Worm (Caenorhabditis elegans) whole organism, young adult: ENCODE measurements around the gene C02H6.3.
A peak's percentile ranks its signal among the peaks of the same experiment; 100 is the strongest.

Experiments
- B0019.2 ChIP-seq: fragments of 200-800 bp; sonication (Bioruptor generic); conservative IDR thresholded peaks from 2 replicates; pipeline ENCODE4 v1.3.6; 2022; ENCODE audit warnings: missing genetic modification reagents, missing genetic modification characterization, missing compliant biosample characterization
- B0035.1 ChIP-seq: sonication (generic microtip); optimal IDR thresholded peaks from 2 replicates; lab custom pipeline; 2016; ENCODE audit warnings: missing genetic modification characterization, mild to moderate bottlenecking, missing compliant biosample characterization, missing genotype, missing genetic modification reagents
- B0336.3 ChIP-seq: fragments of 200-800 bp; sonication (Bioruptor generic); IDR thresholded peaks from 2 replicates; pipeline ENCODE4 v1.3.6; 2022; ENCODE audit warnings: missing genetic modification characterization, missing compliant biosample characterization
- C17E4.6 ChIP-seq: fragments of 200-800 bp; sonication (Bioruptor generic); IDR thresholded peaks from 2 replicates; pipeline ENCODE4 v1.3.6; 2022; ENCODE audit warnings: missing genetic modification reagents, missing genetic modification characterization, missing compliant biosample characterization
- F37B4.10 ChIP-seq: fragments of 200-800 bp; sonication (Bioruptor generic); IDR thresholded peaks from 2 replicates; pipeline ENCODE4 v1.3.6; 2022; ENCODE audit warnings: missing genetic modification characterization, missing compliant biosample characterization
- F49E8.2 ChIP-seq: sonication (generic microtip); optimal IDR thresholded peaks from 3 replicates; lab custom pipeline; 2017; ENCODE audit warnings: missing genetic modification characterization, mild to moderate bottlenecking, missing compliant biosample characterization, antibody characterized with exemption, moderate library complexity; ENCODE audit not compliant: insufficient read depth
- F55B11.4 ChIP-seq: sonication (generic microtip); optimal IDR thresholded peaks from 2 replicates; lab custom pipeline; 2016; ENCODE audit warnings: missing compliant biosample characterization, missing genetic modification characterization, borderline replicate concordance; ENCODE audit not compliant: insufficient read depth
- F57A8.1 ChIP-seq: fragments of 200-800 bp; sonication (Bioruptor generic); optimal IDR thresholded peaks from 2 replicates; lab custom pipeline; 2018; ENCODE audit warnings: mild to moderate bottlenecking, missing genetic modification characterization, moderate library complexity, missing compliant biosample characterization
- K11D2.4 ChIP-seq: fragments of 200-800 bp; sonication (Bioruptor generic); IDR thresholded peaks from 2 replicates; pipeline ENCODE4 v1.3.6; 2022; ENCODE audit warnings: missing genetic modification reagents, missing genetic modification characterization, missing compliant biosample characterization
- T07F8.4 ChIP-seq: sonication (generic microtip); optimal IDR thresholded peaks from 2 replicates; lab custom pipeline; 2016; ENCODE audit warnings: mild to moderate bottlenecking, missing genetic modification characterization, moderate library complexity, missing compliant biosample characterization
- ZK185.1 ChIP-seq: sonication (generic microtip); optimal IDR thresholded peaks from 2 replicates; lab custom pipeline; 2016; ENCODE audit warnings: mild to moderate bottlenecking, missing genetic modification characterization, missing compliant biosample characterization; ENCODE audit not compliant: poor library complexity, severe bottlenecking
- attf-3 ChIP-seq: fragments of 200-800 bp; sonication (Bioruptor generic); conservative IDR thresholded peaks from 2 replicates; pipeline ENCODE4 v1.3.6; 2022; ENCODE audit warnings: missing genetic modification reagents, missing genetic modification characterization, missing compliant biosample characterization
- attf-5 ChIP-seq: fragments of 200-800 bp; sonication (Bioruptor generic); optimal IDR thresholded peaks from 2 replicates; lab custom pipeline; 2018; ENCODE audit warnings: mild to moderate bottlenecking, missing genetic modification characterization, missing compliant biosample characterization
- ceh-100 ChIP-seq: fragments of 200-800 bp; sonication (Bioruptor generic); IDR thresholded peaks from 2 replicates; pipeline ENCODE4 v1.3.6; 2022; ENCODE audit warnings: missing genetic modification reagents, missing genetic modification characterization, missing compliant biosample characterization
- ceh-27 ChIP-seq: fragments of 200-800 bp; sonication (Bioruptor generic); optimal IDR thresholded peaks from 2 replicates; lab custom pipeline; 2018; ENCODE audit warnings: mild to moderate bottlenecking, missing genetic modification characterization, moderate library complexity, missing compliant biosample characterization
- efl-1 ChIP-seq: fragments of 150-350 bp; optimal IDR thresholded peaks from 2 replicates; lab custom pipeline; 2014; ENCODE audit warnings: missing biosample characterization, missing genetic modification reagents, missing genetic modification characterization
- egl-44 ChIP-seq: fragments of 200-800 bp; sonication (Bioruptor generic); IDR thresholded peaks from 2 replicates; pipeline ENCODE4 v1.3.6; 2022; ENCODE audit warnings: missing genetic modification reagents, missing genetic modification characterization, missing compliant biosample characterization
- egrh-3 ChIP-seq: fragments of 200-800 bp; sonication (Bioruptor generic); IDR thresholded peaks from 2 replicates; pipeline ENCODE4 v1.3.6; 2022; ENCODE audit warnings: missing genetic modification reagents, missing genetic modification characterization, missing compliant biosample characterization
- ekl-4 ChIP-seq: fragments of 200-800 bp; sonication (Bioruptor generic); IDR thresholded peaks from 2 replicates; pipeline ENCODE4 v1.3.6; 2022; ENCODE audit warnings: missing genetic modification reagents, missing genetic modification characterization, missing compliant biosample characterization
- hlh-26 ChIP-seq: fragments of 200-800 bp; sonication (Bioruptor generic); conservative IDR thresholded peaks from 2 replicates; pipeline ENCODE4 v1.3.6; 2022; ENCODE audit warnings: missing genetic modification reagents, missing genetic modification characterization, missing compliant biosample characterization
- hmg-1.2 ChIP-seq: fragments of 200-800 bp; sonication (Bioruptor generic); IDR thresholded peaks from 2 replicates; pipeline ENCODE4 v1.3.6; 2022; ENCODE audit warnings: missing genetic modification reagents, missing genetic modification characterization, missing compliant biosample characterization
- hmg-20 ChIP-seq: fragments of 200-800 bp; sonication (Bioruptor generic); IDR thresholded peaks from 2 replicates; pipeline ENCODE4 v1.3.6; 2022; ENCODE audit warnings: missing genetic modification reagents, missing genetic modification characterization, missing compliant biosample characterization
- hrde-1 ChIP-seq: sonication (generic microtip); optimal IDR thresholded peaks from 2 replicates; lab custom pipeline; 2016; ENCODE audit warnings: missing genetic modification characterization, mild to moderate bottlenecking, missing compliant biosample characterization, moderate library complexity, missing genotype, missing genetic modification reagents, borderline replicate concordance
- lin-54 ChIP-seq: fragments of 200-800 bp; sonication (Bioruptor generic); optimal IDR thresholded peaks from 2 replicates; lab custom pipeline; 2018; ENCODE audit warnings: mild to moderate bottlenecking, missing genetic modification characterization, missing compliant biosample characterization
- madf-3 ChIP-seq: fragments of 200-800 bp; sonication (Bioruptor generic); IDR thresholded peaks from 2 replicates; pipeline ENCODE4 v1.3.6; 2022; ENCODE audit warnings: missing genetic modification reagents, missing genetic modification characterization, missing compliant biosample characterization
- madf-6 ChIP-seq: fragments of 200-800 bp; sonication (Bioruptor generic); IDR thresholded peaks from 2 replicates; pipeline ENCODE4 v1.3.6; 2022; ENCODE audit warnings: missing genetic modification reagents, missing genetic modification characterization, missing compliant biosample characterization
- nhr-179 ChIP-seq: sonication (generic microtip); optimal IDR thresholded peaks from 2 replicates; lab custom pipeline; 2016; ENCODE audit warnings: mild to moderate bottlenecking, missing genetic modification characterization, missing compliant biosample characterization
- nhr-80 ChIP-seq: sonication (generic microtip); optimal IDR thresholded peaks from 2 replicates; lab custom pipeline; 2016; ENCODE audit warnings: missing genetic modification characterization, missing compliant biosample characterization
- nhr-90 ChIP-seq: sonication (generic microtip); optimal IDR thresholded peaks from 2 replicates; lab custom pipeline; 2016; ENCODE audit warnings: missing genotype, mild to moderate bottlenecking, missing genetic modification characterization, missing compliant biosample characterization
- pbrm-1 ChIP-seq: fragments of 200-800 bp; sonication (Bioruptor generic); IDR thresholded peaks from 2 replicates; pipeline ENCODE4 v1.3.6; 2022; ENCODE audit warnings: missing genetic modification reagents, missing genetic modification characterization, missing compliant biosample characterization
- rcor-1 ChIP-seq: fragments of 200-800 bp; sonication (Bioruptor generic); IDR thresholded peaks from 2 replicates; pipeline ENCODE4 v1.3.6; 2022; ENCODE audit warnings: missing genetic modification reagents, missing genetic modification characterization, missing compliant biosample characterization
- rec-8 ChIP-seq, 2 experiments: sonication (generic microtip); optimal IDR thresholded peaks; 2 replicates each; lab custom pipeline; 2016; ENCODE audit warnings: mild to moderate bottlenecking in 2 of 2, missing genetic modification characterization in 2 of 2, missing genetic modification reagents in 2 of 2, missing genotype in 2 of 2, missing biosample characterization in 1 of 2, missing compliant biosample characterization in 1 of 2, moderate library complexity in 1 of 2
- repo-1 ChIP-seq: sonication (generic microtip); optimal IDR thresholded peaks from 2 replicates; lab custom pipeline; 2017; ENCODE audit warnings: mild to moderate bottlenecking, missing genetic modification characterization, missing compliant biosample characterization
- rpc-1 ChIP-seq, 2 experiments: fragments of 150-350 bp in 1 of 2; sonication (generic microtip) in 1 of 2; optimal IDR thresholded peaks; 2 replicates each; lab custom pipeline; 2014 to 2018; ENCODE audit warnings: missing biosample characterization in 1 of 2, missing genetic modification characterization in 1 of 2, missing genetic modification reagents in 1 of 2, missing genotype in 1 of 2
- sdz-38 ChIP-seq: sonication (generic microtip); optimal IDR thresholded peaks from 2 replicates; lab custom pipeline; 2016; ENCODE audit warnings: missing genotype, missing genetic modification characterization, missing compliant biosample characterization
- sptf-2 ChIP-seq: fragments of 200-800 bp; sonication (Bioruptor generic); optimal IDR thresholded peaks from 2 replicates; lab custom pipeline; 2018; ENCODE audit warnings: mild to moderate bottlenecking, missing genetic modification characterization, missing compliant biosample characterization
- tbx-9 ChIP-seq: sonication (generic microtip); optimal IDR thresholded peaks from 2 replicates; lab custom pipeline; 2016; ENCODE audit warnings: borderline replicate concordance, missing genetic modification characterization, inconsistent platforms, missing compliant biosample characterization
- xnd-1 ChIP-seq: sonication (generic microtip); optimal IDR thresholded peaks from 2 replicates; lab custom pipeline; 2016; ENCODE audit warnings: missing genotype, missing genetic modification reagents, missing genetic modification characterization, missing compliant biosample characterization
- zim-3 ChIP-seq: sonication (generic microtip); optimal IDR thresholded peaks from 2 replicates; lab custom pipeline; 2017; ENCODE audit warnings: mild to moderate bottlenecking, missing genetic modification characterization, moderate library complexity, missing compliant biosample characterization
- ztf-18 ChIP-seq: sonication (generic microtip); optimal IDR thresholded peaks from 2 replicates; lab custom pipeline; 2016; ENCODE audit warnings: missing genotype, mild to moderate bottlenecking, missing genetic modification characterization, missing compliant biosample characterization
- ztf-25 ChIP-seq: fragments of 200-800 bp; sonication (Bioruptor generic); IDR thresholded peaks from 2 replicates; pipeline ENCODE4 v1.3.6; 2022; ENCODE audit warnings: missing genetic modification reagents, missing genetic modification characterization, missing compliant biosample characterization
- ztf-26 ChIP-seq: sonication (generic microtip); optimal IDR thresholded peaks from 2 replicates; lab custom pipeline; 2017; ENCODE audit warnings: missing genetic modification characterization, missing compliant biosample characterization

Gene C02H6.3

ce11 chrV:7432441-7433146, 44.9 kb upstream of the C02H6.3 start (continued):
- TF ChIP-seq ceh-27 (GFP tag; lab: Kevin White, UChicago) (peak; percentile 9), C17E4.6 (GFP tag; lab: Robert Waterston, UW) (no peak), tbx-9 (tag; lab: Kevin White, UChicago) (peak; percentile 81), nhr-90 (tag; lab: Kevin White, UChicago) (peak; percentile 66), nhr-179 (tag; lab: Kevin White, UChicago) (no peak), madf-3 (GFP tag; lab: Robert Waterston, UW) (0 out of 2 replicates have a peak, but pooled peaks have one; percentile 2), F55B11.4 (tag; lab: Kevin White, UChicago) (no peak), hrde-1 (tag; lab: Kevin White, UChicago) (no peak), hlh-26 (GFP tag; lab: Robert Waterston, UW) (no peak), ZK185.1 (peak; percentile 17), sptf-2 (no peak), F37B4.10 (GFP tag; lab: Robert Waterston, UW) (no peak), ztf-18 (no peak), xnd-1 (no peak), B0019.2 (GFP tag; lab: Robert Waterston, UW) (no peak), T07F8.4 (tag; lab: Kevin White, UChicago) (no peak), egrh-3 (GFP tag; lab: Robert Waterston, UW) (no peak), B0035.1 (peak; percentile 21), rcor-1 (no peak), pbrm-1 (peak; percentile 64; the same call in 1 of the 2 replicates), B0336.3 (GFP tag; lab: Robert Waterston, UW) (peak; percentile 67)

- no peak for TF ChIP-seq K11D2.4 (GFP tag; lab: Robert Waterston, UW)
- TF ChIP-seq rcor-1, result no peak
- no peak for TF ChIP-seq ceh-100 (GFP tag; lab: Robert Waterston, UW)
- TF ChIP-seq F49E8.2, result no peak
- no peak for TF ChIP-seq F57A8.1 (GFP tag; lab: Kevin White, UChicago)
- TF ChIP-seq ekl-4, result no peak
Observed at ce11 chrV:7431016-7431415, 43.4 kb upstream of the C02H6.3 start, which contains the start of gene srw-71. TSS of gene srw-71 (minus strand) at chrV:7431116.

- TF ChIP-seq T07F8.4 (tag; lab: Kevin White, UChicago) (no peak), efl-1 (GFP tag; lab: Kevin White, UChicago) (no peak), attf-5 (GFP tag; lab: Kevin White, UChicago) (no peak)
Observed at ce11 chrV:7428880-7429279, 41.2 kb upstream of the C02H6.3 start, which contains the start of gene srw-69. TSS of gene srw-69 (minus strand) at chrV:7428980.

ce11 chrV:7426594-7426993, 38.9 kb upstream of the C02H6.3 start, which contains the start of gene srw-68:
TSS of gene srw-68 (minus strand) at chrV:7426694.
- TF ChIP-seq nhr-80 (tag; lab: Kevin White, UChicago), result no peak
- no peak for TF ChIP-seq ztf-26 (tag; lab: Kevin White, UChicago)
- TF ChIP-seq ztf-25, result no peak
- TF ChIP-seq zim-3 (tag; lab: Kevin White, UChicago), result no peak
- no peak for TF ChIP-seq rpc-1 (optimal IDR thresholded peaks at IDR 0.05; lab: Kevin White, UChicago)
- TF ChIP-seq rpc-1 (tag; optimal IDR thresholded peaks at IDR 0.05; lab: Kevin White, UChicago), result no peak
- no peak for TF ChIP-seq repo-1 (tag; lab: Kevin White, UChicago)
- TF ChIP-seq lin-54 (GFP tag; lab: Kevin White, UChicago), result no peak
- TF ChIP-seq rec-8 (tag; optimal IDR thresholded peaks at IDR 0.05; lab: Kevin White, UChicago), result no peak
- no peak for TF ChIP-seq egl-44 (GFP tag; lab: Robert Waterston, UW)
- TF ChIP-seq nhr-90 (tag; lab: Kevin White, UChicago), result no peak
- TF ChIP-seq F55B11.4 (tag; lab: Kevin White, UChicago), result no peak
- TF ChIP-seq attf-3, result no peak
- no peak for TF ChIP-seq hmg-20 (GFP tag; lab: Robert Waterston, UW)
- TF ChIP-seq hmg-1.2 (GFP tag; lab: Robert Waterston, UW), result no peak
- TF ChIP-seq sdz-38, result no peak
- no peak for TF ChIP-seq madf-6 (GFP tag; lab: Robert Waterston, UW)
- TF ChIP-seq, all 124 proteins: peak for 0
